Worm (Caenorhabditis elegans): ENCODE data around the gene srh-219.

Gene srh-219

ce11 chrV:15512856-15513756, 17.8 kb downstream of the srh-219 start:
- TF ChIP-seq eor-1 (tag; optimal IDR thresholded peaks at IDR 0.05), result no peak

- TF ChIP-seq ceh-28 (tag; optimal IDR thresholded peaks at IDR 0.05) (no peak), lsy-12 (tag; optimal IDR thresholded peaks at IDR 0.05) (no peak), elt-2 (tag; optimal IDR thresholded peaks at IDR 0.05) (peak; percentile 36), nhr-43 (tag; optimal IDR thresholded peaks at IDR 0.05; ENCODE audit: poor library complexity, severe bottlenecking) (no peak), pqm-1 (tag; optimal IDR thresholded peaks at IDR 0.05) (peak; percentile 54), nhr-237 (tag; optimal IDR thresholded peaks at IDR 0.05) (no peak)
Measured at ce11 chrV:15515365-15515764, 20.1 kb downstream of the srh-219 start.

ce11 chrV:15516476-15516875, 21.2 kb downstream of the srh-219 start:
- TF ChIP-seq ztf-4 (tag; optimal IDR thresholded peaks at IDR 0.05) (no peak), fkh-2 (tag; optimal IDR thresholded peaks at IDR 0.05) (no peak), skn-1 (tag; optimal IDR thresholded peaks at IDR 0.05) (no peak), ztf-11 (tag; optimal IDR thresholded peaks at IDR 0.05) (no peak), elt-3 (tag; optimal IDR thresholded peaks at IDR 0.05) (no peak), nhr-43 (tag; optimal IDR thresholded peaks at IDR 0.05; ENCODE audit: poor library complexity, severe bottlenecking) (no peak), tbx-2 (tag; optimal IDR thresholded peaks at IDR 0.05) (no peak), mml-1 (tag; optimal IDR thresholded peaks at IDR 0.05) (no peak), egl-5 (tag; optimal IDR thresholded peaks at IDR 0.05) (no peak), eor-1 (tag; optimal IDR thresholded peaks at IDR 0.05) (no peak)

ce11 chrV:15517413-15517812, 22.1 kb downstream of the srh-219 start, which contains the start of gene F21A3.3:
Gene F21A3.3 (plus strand): TSS chrV:15517713.
- no peak for TF ChIP-seq elt-2 (tag; optimal IDR thresholded peaks at IDR 0.05)
- TF ChIP-seq unc-39 (tag; optimal IDR thresholded peaks at IDR 0.05), result no peak
- TF ChIP-seq nhr-76 (tag; optimal IDR thresholded peaks at IDR 0.05), result no peak
- TF ChIP-seq aly-2 (tag; optimal IDR thresholded peaks at IDR 0.05), result no peak
- TF ChIP-seq elt-3 (tag; optimal IDR thresholded peaks at IDR 0.05), result no peak

- TF ChIP-seq nfya-1 (tag; optimal IDR thresholded peaks at IDR 0.05; ENCODE audit: insufficient read depth) (no peak), nhr-67 (tag; optimal IDR thresholded peaks at IDR 0.05) (no peak), nhr-76 (tag; optimal IDR thresholded peaks at IDR 0.05) (no peak)
Measured at ce11 chrV:15519845-15520244, 24.6 kb downstream of the srh-219 start.

- TF ChIP-seq lin-39 (tag; optimal IDR thresholded peaks at IDR 0.05), result peak; percentile 11
- no peak for TF ChIP-seq elt-2 (tag; optimal IDR thresholded peaks at IDR 0.05)
Measured at ce11 chrV:15520398-15520797, 25.1 kb downstream of the srh-219 start.

ce11 chrV:15521920-15522319, 26.7 kb downstream of the srh-219 start, which contains the start of gene lgc-31:
Gene lgc-31 (minus strand): TSS chrV:15522020.
- TF ChIP-seq ceh-82 (tag; optimal IDR thresholded peaks at IDR 0.05), result no peak
- TF ChIP-seq ZK546.5 (tag; optimal IDR thresholded peaks at IDR 0.05), result no peak
- no peak for TF ChIP-seq tbx-2 (tag; optimal IDR thresholded peaks at IDR 0.05)
- TF ChIP-seq unc-62 (GFP tag; optimal IDR thresholded peaks at IDR 0.05), result no peak
- no peak for TF ChIP-seq nhr-43 (tag; optimal IDR thresholded peaks at IDR 0.05; ENCODE audit: poor library complexity, severe bottlenecking)
- TF ChIP-seq ceh-9 (tag; optimal IDR thresholded peaks at IDR 0.05), result no peak
- TF ChIP-seq mml-1 (tag; optimal IDR thresholded peaks at IDR 0.05), result no peak
- TF ChIP-seq snpc-4 (tag; optimal IDR thresholded peaks at IDR 0.05), result no peak
- no peak for TF ChIP-seq nfya-1 (tag; optimal IDR thresholded peaks at IDR 0.05; ENCODE audit: insufficient read depth)
- no peak for TF ChIP-seq elt-2 (tag; optimal IDR thresholded peaks at IDR 0.05)
- no peak for TF ChIP-seq egl-27 (tag; optimal IDR thresholded peaks at IDR 0.05)
- TF ChIP-seq nhr-67 (tag; optimal IDR thresholded peaks at IDR 0.05), result no peak

All from whole organism, L3 larva.